Worm (Caenorhabditis elegans): ENCODE results near the gene R11D1.12.
A peak's percentile ranks its signal among the peaks of the same experiment; 100 is the strongest.

Gene R11D1.12

DNA sequence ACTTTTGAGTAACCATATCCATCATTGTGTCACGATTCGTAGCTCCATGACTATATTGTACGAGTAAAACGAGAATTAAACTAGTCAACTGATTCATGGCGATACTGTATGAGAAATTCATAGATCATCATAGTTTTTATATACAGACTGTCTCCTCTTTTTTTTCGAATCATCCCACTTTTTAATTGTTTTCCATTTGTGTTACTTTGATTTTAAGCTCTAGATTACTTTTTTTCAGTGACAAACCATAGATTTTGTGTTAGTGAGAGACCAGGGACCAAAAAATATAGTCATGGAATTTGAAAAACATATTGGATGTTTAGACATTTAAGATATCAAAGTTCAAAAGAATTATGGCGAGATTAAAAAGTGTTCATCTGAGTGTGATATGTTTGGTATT is 13.8 kb downstream of the R11D1.12 start, which contains the start of gene R11D1.3:
TSS of gene R11D1.3 (minus strand) at position 101 of the 400 bp plus-strand sequence.
- TF ChIP-seq nhr-12 (tag; optimal IDR thresholded peaks at IDR 0.05): no peak
- TF ChIP-seq dpl-1 (GFP tag; optimal IDR thresholded peaks at IDR 0.05): no peak
- no peak for TF ChIP-seq mab-9 (GFP tag; IDR thresholded peaks at IDR 0.05)
- TF ChIP-seq lsy-2 (tag; optimal IDR thresholded peaks at IDR 0.05): no peak
- TF ChIP-seq Y116A8C.19 (tag; optimal IDR thresholded peaks at IDR 0.05; ENCODE audit: borderline replicate concordance): no peak
- TF ChIP-seq C04F5.9 (tag; optimal IDR thresholded peaks at IDR 0.05): no peak
- TF ChIP-seq aly-2 (tag; optimal IDR thresholded peaks at IDR 0.05): no peak

DNA sequence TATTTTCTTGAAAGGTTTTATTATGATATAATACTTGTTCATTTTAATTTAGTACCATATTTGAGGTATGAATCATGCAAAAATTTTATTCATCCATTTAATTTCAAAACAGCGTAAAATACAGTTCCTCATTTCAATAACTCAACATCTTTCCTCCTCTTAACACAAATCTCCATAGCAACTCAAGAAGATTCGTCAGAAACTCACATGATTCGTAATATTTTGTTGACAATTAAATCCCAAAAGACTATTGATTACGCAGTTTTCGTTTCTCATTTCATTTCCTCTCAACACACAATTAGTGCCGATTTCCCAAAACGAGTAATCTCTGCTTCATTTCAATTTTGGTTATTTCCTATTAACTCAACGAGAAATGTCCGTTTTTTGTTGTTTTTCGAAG is 17.5 kb downstream of the R11D1.12 start, which contains the start of gene R11D1.2:
TSS of gene R11D1.2 (plus strand) at position 301 of the 400 bp plus-strand sequence.
- TF ChIP-seq efl-1 (optimal IDR thresholded peaks at IDR 0.05) (no peak), efl-1 (GFP tag; optimal IDR thresholded peaks at IDR 0.05 in 1 of 2) (peak in 1 of 2 experiments; percentile 77), egl-27 (tag; optimal IDR thresholded peaks at IDR 0.05) (no peak), lin-35 (GFP tag; optimal IDR thresholded peaks at IDR 0.05) (no peak), jun-1 (tag; optimal IDR thresholded peaks at IDR 0.05) (no peak), fkh-4 (tag; optimal IDR thresholded peaks at IDR 0.05; ENCODE audit: borderline replicate concordance) (no peak), nhr-71 (tag; optimal IDR thresholded peaks at IDR 0.05) (no peak), pag-3 (tag; optimal IDR thresholded peaks at IDR 0.05; ENCODE audit: borderline replicate concordance, insufficient read depth) (no peak), fkh-10 (GFP tag; optimal IDR thresholded peaks at IDR 0.05) (no peak), ceh-82 (tag; optimal IDR thresholded peaks at IDR 0.05) (no peak), egl-13 (tag; optimal IDR thresholded peaks at IDR 0.05) (no peak), nhr-47 (tag; optimal IDR thresholded peaks at IDR 0.05) (no peak), tlp-1 (tag; optimal IDR thresholded peaks at IDR 0.05) (no peak), xbp-1 (tag; optimal IDR thresholded peaks at IDR 0.05) (no peak), dpl-1 (GFP tag; optimal IDR thresholded peaks at IDR 0.05) (no peak), ceh-8 (GFP tag; optimal IDR thresholded peaks at IDR 0.05) (peak; percentile 1)

- TF ChIP-seq efl-1 (optimal IDR thresholded peaks at IDR 0.05) (no peak), efl-1 (GFP tag; optimal IDR thresholded peaks at IDR 0.05 in 1 of 2) (peak in 1 of 2 experiments; percentile 65), mab-9 (GFP tag; IDR thresholded peaks at IDR 0.05) (no peak)
Observed at ce11 chrV:12706511-12706910, 19.3 kb downstream of the R11D1.12 start.

DNA sequence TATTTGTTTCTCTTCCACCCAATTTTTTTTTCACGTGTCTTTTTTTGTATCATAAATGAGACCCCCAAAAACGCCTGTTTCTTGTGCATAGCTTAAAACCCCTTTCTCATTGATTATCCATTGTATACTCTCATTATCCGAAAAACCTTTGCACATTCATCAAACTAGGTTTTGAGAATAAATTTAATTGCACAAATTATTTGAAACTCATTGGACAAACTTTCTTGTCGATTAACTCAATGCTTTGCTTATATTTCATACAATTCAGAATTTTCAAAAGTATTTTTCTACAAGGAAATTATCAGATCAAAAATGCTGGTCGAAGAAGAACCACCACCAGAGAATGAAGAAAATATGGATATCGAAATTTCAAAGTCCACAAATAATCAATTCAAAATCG is 21.7 kb downstream of the R11D1.12 start, which contains the start of gene R11D1.1:
TSS of gene R11D1.1 (plus strand) at position 301 of the 400 bp plus-strand sequence.
- TF ChIP-seq nhr-20 (tag; optimal IDR thresholded peaks at IDR 0.05) (no peak), tbx-2 (tag; optimal IDR thresholded peaks at IDR 0.05) (no peak), grh-1 (GFP tag; IDR thresholded peaks at IDR 0.05) (no peak), ces-1 (GFP tag; optimal IDR thresholded peaks at IDR 0.05) (no peak), efl-1 (optimal IDR thresholded peaks at IDR 0.05) (no peak), efl-1 (GFP tag; optimal IDR thresholded peaks at IDR 0.05 in 1 of 2) (no peak), swsn-7 (tag; optimal IDR thresholded peaks at IDR 0.05) (no peak), unc-130 (tag; optimal IDR thresholded peaks at IDR 0.05) (no peak)

DNA sequence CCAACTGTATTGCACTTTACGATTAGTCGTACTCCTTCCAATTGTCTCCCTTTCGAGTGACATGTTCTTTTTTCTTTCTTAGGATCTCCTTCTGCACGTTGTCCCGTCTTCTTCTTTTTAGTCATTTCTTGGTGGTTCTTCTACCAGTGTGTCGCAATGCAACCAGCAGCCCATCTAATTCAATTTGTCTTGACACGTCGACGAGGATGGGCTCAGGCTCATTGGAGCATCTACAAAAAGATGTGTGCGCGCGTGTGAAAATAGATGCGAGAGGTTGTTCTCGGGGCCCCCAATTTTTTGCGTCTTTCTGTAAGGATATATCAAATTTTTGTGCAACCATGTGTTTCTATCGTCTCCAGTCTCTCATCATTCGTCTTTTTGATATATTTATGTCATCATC is 24.2 kb downstream of the R11D1.12 start:
- no peak for TF ChIP-seq unc-98 (GFP tag; IDR thresholded peaks at IDR 0.05)
- peak; percentile 42 for TF ChIP-seq ces-1 (GFP tag; optimal IDR thresholded peaks at IDR 0.05)
- peak; percentile 73 for TF ChIP-seq lin-14 (GFP tag; optimal IDR thresholded peaks at IDR 0.05)

- TF ChIP-seq zip-4 (GFP tag; optimal IDR thresholded peaks at IDR 0.05): peak; percentile 72
- peak; percentile 53 for TF ChIP-seq lin-14 (GFP tag; optimal IDR thresholded peaks at IDR 0.05)
- TF ChIP-seq lsy-2 (tag; optimal IDR thresholded peaks at IDR 0.05): peak in 1 of 2 experiments; percentile 33
- no peak for TF ChIP-seq irx-1 (tag; optimal IDR thresholded peaks at IDR 0.05)
- TF ChIP-seq fos-1 (tag; optimal IDR thresholded peaks at IDR 0.05): peak; percentile 49
- TF ChIP-seq mep-1 (tag; optimal IDR thresholded peaks at IDR 0.05): peak; percentile 35
- TF ChIP-seq lin-15B (tag; optimal IDR thresholded peaks at IDR 0.05): peak; percentile 33
- TF ChIP-seq dsc-1 (tag; optimal IDR thresholded peaks at IDR 0.05): peak; percentile 5
- no peak for TF ChIP-seq hpl-2 (GFP tag; optimal IDR thresholded peaks at IDR 0.05)
- peak; percentile 12 to 19 for TF ChIP-seq efl-1 (optimal IDR thresholded peaks at IDR 0.05)
- TF ChIP-seq efl-1 (GFP tag; optimal IDR thresholded peaks at IDR 0.05 in 1 of 2): peak in 1 of 2 experiments; percentile 25
- TF ChIP-seq lin-35 (GFP tag; optimal IDR thresholded peaks at IDR 0.05): peak; percentile 33 to 52
- TF ChIP-seq isw-1 (GFP tag; IDR thresholded peaks at IDR 0.05): no peak
- TF ChIP-seq snpc-4 (tag; optimal IDR thresholded peaks at IDR 0.05): peak; percentile 16
- peak in 1 of 3 experiments; percentile 16 for TF ChIP-seq ceh-82 (tag; optimal IDR thresholded peaks at IDR 0.05)
- peak; percentile 6 for TF ChIP-seq skn-1 (tag; optimal IDR thresholded peaks at IDR 0.05)
- peak; percentile 33 for TF ChIP-seq nhr-71 (tag; optimal IDR thresholded peaks at IDR 0.05)
- no peak for TF ChIP-seq Y116A8C.19 (tag; optimal IDR thresholded peaks at IDR 0.05; ENCODE audit: borderline replicate concordance)
- peak in 2 of 3 experiments; percentile 7 to 51 for TF ChIP-seq dpl-1 (GFP tag; optimal IDR thresholded peaks at IDR 0.05)
Observed at ce11 chrV:12697364-12697901, 28.4 kb downstream of the R11D1.12 start, which contains the start of gene istr-1. Gene istr-1, plus strand, starts transcription at chrV:12697858.

Data from whole organism, L1 larva.